Worm (Caenorhabditis elegans): ENCODE measurements around the gene R08A2.2.

- TF ChIP-seq flt-1 (GFP tag; IDR thresholded peaks at IDR 0.05) (no peak), med-1 (GFP tag; optimal IDR thresholded peaks at IDR 0.05; ENCODE audit: insufficient read depth) (no peak), cog-1 (tag; optimal IDR thresholded peaks at IDR 0.05) (no peak), ztf-23 (GFP tag; IDR thresholded peaks at IDR 0.05) (no peak)
These were observed 17.5 kb downstream of the R08A2.2 start for ce11 chrV:14698005-14698404.

All from whole organism, midembryonic.